Worm (Caenorhabditis elegans) whole organism, mixed stage, embryonic: ENCODE data around the gene Y73F8A.5.

Source experiments
- M03D4.4 ChIP-seq: sonication (generic microtip); optimal IDR thresholded peaks from 2 replicates; lab custom pipeline; 2017; ENCODE audit warnings: mild to moderate bottlenecking, missing genetic modification characterization, missing compliant biosample characterization
- bed-3 ChIP-seq: fragments of 200-800 bp; sonication (Bioruptor generic); optimal IDR thresholded peaks from 3 replicates; lab custom pipeline; 2018; ENCODE audit warnings: mild to moderate bottlenecking, missing genetic modification characterization, moderate library complexity, missing compliant biosample characterization
- blmp-1 ChIP-seq: fragments of 150-350 bp; optimal IDR thresholded peaks from 2 replicates; lab custom pipeline; 2014; ENCODE audit warnings: missing biosample characterization, missing genetic modification characterization
- ces-1 ChIP-seq: fragments of 150-350 bp; optimal IDR thresholded peaks from 2 replicates; lab custom pipeline; 2014; ENCODE audit warnings: missing biosample characterization, missing genetic modification reagents, missing genetic modification characterization
- cnd-1 ChIP-seq: fragments of 200-800 bp; sonication (Bioruptor generic); optimal IDR thresholded peaks from 2 replicates; lab custom pipeline; 2018; ENCODE audit warnings: mild to moderate bottlenecking, missing genetic modification characterization, missing compliant biosample characterization
- drap-1 ChIP-seq: fragments of 200-800 bp; sonication (Bioruptor generic); optimal IDR thresholded peaks from 3 replicates; lab custom pipeline; 2018; ENCODE audit warnings: mild to moderate bottlenecking, missing genetic modification characterization, missing compliant biosample characterization
- elt-1 ChIP-seq: sonication (generic microtip); optimal IDR thresholded peaks from 2 replicates; lab custom pipeline; 2017; ENCODE audit warnings: missing genetic modification characterization, mild to moderate bottlenecking, missing compliant biosample characterization, antibody characterized with exemption, moderate library complexity, borderline replicate concordance; ENCODE audit not compliant: insufficient read depth
- elt-3 ChIP-seq: fragments of 150-350 bp; optimal IDR thresholded peaks from 2 replicates; lab custom pipeline; 2014; ENCODE audit warnings: missing biosample characterization, missing genetic modification characterization
- flh-1 ChIP-seq: fragments of 200-800 bp; sonication (Bioruptor generic); optimal IDR thresholded peaks from 2 replicates; lab custom pipeline; 2018; ENCODE audit warnings: mild to moderate bottlenecking, missing genetic modification characterization, moderate library complexity, missing compliant biosample characterization
- ham-2 ChIP-seq: fragments of 200-800 bp; sonication (Bioruptor generic); optimal IDR thresholded peaks from 2 replicates; lab custom pipeline; 2018; ENCODE audit warnings: mild to moderate bottlenecking, missing genetic modification characterization, missing compliant biosample characterization
- hlh-1 ChIP-seq: fragments of 150-350 bp; optimal IDR thresholded peaks from 2 replicates; lab custom pipeline; 2014; ENCODE audit warnings: missing biosample characterization, missing genetic modification reagents, missing genetic modification characterization
- lin-13 ChIP-seq: fragments of 150-350 bp; optimal IDR thresholded peaks from 2 replicates; lab custom pipeline; 2014; ENCODE audit warnings: missing biosample characterization, missing genetic modification characterization
- lin-32 ChIP-seq: fragments of 200-800 bp; sonication (Bioruptor generic); optimal IDR thresholded peaks from 2 replicates; lab custom pipeline; 2018; ENCODE audit warnings: mild to moderate bottlenecking, missing genetic modification characterization, missing compliant biosample characterization
- lsy-2 ChIP-seq: fragments of 150-350 bp; optimal IDR thresholded peaks from 2 replicates; lab custom pipeline; 2014; ENCODE audit warnings: missing biosample characterization, missing genetic modification characterization
- mab-5 ChIP-seq: fragments of 150-350 bp; optimal IDR thresholded peaks from 2 replicates; lab custom pipeline; 2014; ENCODE audit warnings: missing biosample characterization, missing genetic modification characterization
- mep-1 ChIP-seq: fragments of 150-350 bp; optimal IDR thresholded peaks from 2 replicates; lab custom pipeline; 2017; ENCODE audit warnings: missing biosample characterization, missing genetic modification reagents, missing genetic modification characterization, inconsistent platforms
- mls-2 ChIP-seq: sonication (generic microtip); optimal IDR thresholded peaks from 2 replicates; lab custom pipeline; 2016; ENCODE audit warnings: mild to moderate bottlenecking, missing genetic modification characterization, moderate library complexity, missing compliant biosample characterization
- nhr-2 ChIP-seq: fragments of 150-350 bp; optimal IDR thresholded peaks from 2 replicates; lab custom pipeline; 2014; ENCODE audit warnings: missing biosample characterization, missing genetic modification characterization
- nhr-237 ChIP-seq: fragments of 150-350 bp; optimal IDR thresholded peaks from 2 replicates; lab custom pipeline; 2014; ENCODE audit warnings: missing biosample characterization, missing genetic modification characterization
- nhr-76 ChIP-seq: sonication (generic microtip); optimal IDR thresholded peaks from 2 replicates; lab custom pipeline; 2017; ENCODE audit warnings: missing biosample characterization, missing genetic modification characterization
- sem-2 ChIP-seq: fragments of 200-800 bp; sonication (Bioruptor generic); optimal IDR thresholded peaks from 2 replicates; lab custom pipeline; 2018; ENCODE audit warnings: mild to moderate bottlenecking, missing genetic modification characterization, missing compliant biosample characterization
- snpc-4 ChIP-seq: fragments of 150-350 bp; optimal IDR thresholded peaks from 2 replicates; lab custom pipeline; 2014; ENCODE audit warnings: missing biosample characterization, missing genetic modification characterization
- sptf-1 ChIP-seq: sonication (generic microtip); optimal IDR thresholded peaks from 2 replicates; lab custom pipeline; 2017; ENCODE audit warnings: mild to moderate bottlenecking, missing genetic modification characterization, moderate library complexity, missing compliant biosample characterization
- tbx-8 ChIP-seq: fragments of 200-800 bp; sonication (Bioruptor generic); optimal IDR thresholded peaks from 2 replicates; lab custom pipeline; 2018; ENCODE audit warnings: mild to moderate bottlenecking, missing genetic modification characterization, moderate library complexity, missing compliant biosample characterization
- unc-120 ChIP-seq: sonication (generic microtip); optimal IDR thresholded peaks from 2 replicates; lab custom pipeline; 2017; ENCODE audit warnings: missing genetic modification characterization, missing compliant biosample characterization; ENCODE audit not compliant: poor library complexity, severe bottlenecking
- unc-39 ChIP-seq: fragments of 150-350 bp; optimal IDR thresholded peaks from 2 replicates; lab custom pipeline; 2014; ENCODE audit warnings: missing biosample characterization, missing genetic modification characterization
- unc-62 ChIP-seq: fragments of 150-350 bp; optimal IDR thresholded peaks from 2 replicates; lab custom pipeline; 2014; ENCODE audit warnings: missing biosample characterization, missing genetic modification reagents, missing genetic modification characterization
- zip-8 ChIP-seq: fragments of 150-350 bp; optimal IDR thresholded peaks from 2 replicates; lab custom pipeline; 2014; ENCODE audit warnings: missing biosample characterization, missing genetic modification characterization
- ztf-11 ChIP-seq: fragments of 150-350 bp; optimal IDR thresholded peaks from 2 replicates; lab custom pipeline; 2014; ENCODE audit warnings: missing biosample characterization, missing genetic modification characterization

The Y73F8A.5 gene

DNA sequence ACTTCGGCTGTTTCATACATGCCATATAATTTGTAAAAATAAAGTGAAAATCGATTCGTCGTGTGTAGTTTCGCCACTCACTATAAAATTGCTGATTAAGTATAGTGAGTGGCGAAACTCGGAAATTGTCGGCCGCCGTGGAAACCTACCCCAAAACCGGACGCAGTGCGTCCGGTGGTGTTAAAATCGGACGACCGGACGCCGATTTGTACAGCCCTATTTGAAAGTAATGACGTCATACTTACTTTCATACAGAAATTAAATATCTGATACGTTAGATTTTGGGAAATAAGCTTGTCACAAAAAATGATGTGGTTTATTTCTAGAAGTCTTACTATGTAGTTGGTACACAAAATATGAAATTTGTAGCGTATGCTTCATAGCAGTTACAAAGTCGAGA lies 25.4 kb upstream of the Y73F8A.5 start:
- peak; percentile 29 for TF ChIP-seq zip-8 (tag; lab: Kevin White, UChicago)
- TF ChIP-seq ces-1 (GFP tag; lab: Kevin White, UChicago), result no peak
- TF ChIP-seq, all 35 proteins: peak for 1

ce11 chrIV:15234943-15235605 lies 24.6 kb upstream of the Y73F8A.5 start, which contains the start of gene pkd-2:
pkd-2 (minus strand) TSS chrIV:15234993.
- TF ChIP-seq ces-1 (GFP tag; lab: Kevin White, UChicago) (no peak), mab-5 (tag; lab: Kevin White, UChicago) (no peak), drap-1 (GFP tag; lab: Kevin White, UChicago) (no peak), nhr-237 (tag; lab: Kevin White, UChicago) (no peak), mep-1 (tag; lab: Kevin White, UChicago) (no peak), zip-8 (tag; lab: Kevin White, UChicago) (no peak), ham-2 (GFP tag; lab: Kevin White, UChicago) (no peak), lin-13 (tag; lab: Kevin White, UChicago) (no peak), elt-1 (tag; lab: Kevin White, UChicago) (no peak), tbx-8 (GFP tag; lab: Kevin White, UChicago) (no peak), elt-3 (tag; lab: Kevin White, UChicago) (no peak), bed-3 (GFP tag; lab: Kevin White, UChicago) (no peak), sem-2 (no peak), flh-1 (GFP tag; lab: Kevin White, UChicago) (no peak), M03D4.4 (tag; lab: Kevin White, UChicago) (no peak), sptf-1 (tag; lab: Kevin White, UChicago) (no peak), lin-32 (GFP tag; lab: Kevin White, UChicago) (no peak)

DNA sequence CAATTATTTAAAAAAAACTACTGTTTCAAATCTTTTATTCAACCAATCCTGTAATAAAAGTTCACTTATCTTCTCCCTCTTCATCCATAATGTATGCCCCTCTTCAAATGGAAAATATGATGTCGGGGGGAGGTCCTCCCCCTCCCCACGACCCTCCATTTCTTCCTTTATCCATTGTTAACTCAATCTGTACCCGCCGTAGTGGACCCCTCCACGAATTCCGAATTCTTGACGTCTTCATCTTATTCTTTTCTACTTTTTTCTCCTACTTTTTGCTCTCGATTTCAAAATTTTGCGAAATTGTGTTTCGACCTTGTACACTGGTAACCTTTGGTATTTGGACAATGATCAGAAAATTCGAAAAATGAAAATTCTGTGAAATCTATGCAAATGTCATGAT lies 23.8 kb upstream of the Y73F8A.5 start, which contains the start of gene lgc-52:
Gene lgc-52 (plus strand): TSS at position 268 of the 400 bp plus-strand sequence.
- TF ChIP-seq tbx-8 (GFP tag; lab: Kevin White, UChicago), result no peak
- TF ChIP-seq ces-1 (GFP tag; lab: Kevin White, UChicago), result peak; percentile 62
- no peak for TF ChIP-seq unc-39 (tag; lab: Kevin White, UChicago)
- no peak for TF ChIP-seq snpc-4

- TF ChIP-seq blmp-1 (tag; lab: Kevin White, UChicago), result no peak
- TF ChIP-seq nhr-76 (tag; lab: Kevin White, UChicago), result no peak
- TF ChIP-seq mab-5 (tag; lab: Kevin White, UChicago), result no peak
- TF ChIP-seq lin-32 (GFP tag; lab: Kevin White, UChicago), result no peak
- no peak for TF ChIP-seq sem-2
- TF ChIP-seq nhr-2 (tag; lab: Kevin White, UChicago), result no peak
- TF ChIP-seq unc-62 (GFP tag; lab: Kevin White, UChicago), result no peak
- TF ChIP-seq hlh-1 (tag; lab: Kevin White, UChicago), result no peak
- no peak for TF ChIP-seq mls-2 (tag; lab: Kevin White, UChicago)
- no peak for TF ChIP-seq elt-3 (tag; lab: Kevin White, UChicago)
- TF ChIP-seq, all 35 proteins: peak for 0
Observed at ce11 chrIV:15245655-15246054, 14.0 kb upstream of the Y73F8A.5 start, which contains the start of gene Y73F8A.36. Y73F8A.36 (plus strand) TSS chrIV:15245955.

- no peak for TF ChIP-seq ces-1 (GFP tag; lab: Kevin White, UChicago)
- TF ChIP-seq cnd-1 (tag; lab: Kevin White, UChicago), result no peak
- no peak for TF ChIP-seq M03D4.4 (tag; lab: Kevin White, UChicago)
- TF ChIP-seq unc-120, result no peak
- TF ChIP-seq mep-1 (tag; lab: Kevin White, UChicago), result no peak
- no peak for TF ChIP-seq lin-13 (tag; lab: Kevin White, UChicago)
- TF ChIP-seq nhr-2 (tag; lab: Kevin White, UChicago), result no peak
- no peak for TF ChIP-seq snpc-4
- TF ChIP-seq blmp-1 (tag; lab: Kevin White, UChicago), result no peak
- TF ChIP-seq, all 35 proteins: peak for 0
Observed at ce11 chrIV:15251075-15251474, 8.6 kb upstream of the Y73F8A.5 start.

DNA sequence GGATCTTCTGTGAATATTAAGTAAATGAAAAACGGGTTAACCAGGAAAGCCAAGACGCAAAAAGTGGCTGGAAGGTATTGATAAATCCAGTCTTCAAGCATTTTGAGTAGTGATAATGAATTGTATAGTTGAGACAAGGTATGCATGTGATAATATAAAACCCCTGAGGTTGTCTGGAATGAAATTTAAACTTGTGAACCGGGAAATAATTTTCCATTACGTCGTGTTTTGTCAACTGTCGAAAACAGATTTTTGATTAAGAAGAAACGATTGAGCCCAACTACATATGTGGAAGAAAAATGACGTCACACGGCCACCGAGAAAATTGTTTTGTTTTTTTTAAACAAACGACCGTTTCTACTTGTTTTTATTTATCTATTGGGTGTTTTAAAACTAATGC lies 7.5 kb upstream of the Y73F8A.5 start, which contains the start of gene srj-42:
Gene srj-42 (minus strand): TSS at position 101 of the 400 bp plus-strand sequence.
- no peak for TF ChIP-seq ham-2 (GFP tag; lab: Kevin White, UChicago)
- no peak for TF ChIP-seq tbx-8 (GFP tag; lab: Kevin White, UChicago)
- no peak for TF ChIP-seq lsy-2 (tag; lab: Kevin White, UChicago)
- TF ChIP-seq nhr-76 (tag; lab: Kevin White, UChicago), result no peak
- TF ChIP-seq zip-8 (tag; lab: Kevin White, UChicago), result no peak
- TF ChIP-seq hlh-1 (tag; lab: Kevin White, UChicago), result no peak
- no peak for TF ChIP-seq cnd-1 (tag; lab: Kevin White, UChicago)
- TF ChIP-seq nhr-237 (tag; lab: Kevin White, UChicago), result no peak
- TF ChIP-seq lin-13 (tag; lab: Kevin White, UChicago), result no peak
- no peak for TF ChIP-seq flh-1 (GFP tag; lab: Kevin White, UChicago)
- no peak for TF ChIP-seq sptf-1 (tag; lab: Kevin White, UChicago)
- TF ChIP-seq elt-3 (tag; lab: Kevin White, UChicago), result no peak
- TF ChIP-seq mls-2 (tag; lab: Kevin White, UChicago), result no peak
- TF ChIP-seq ztf-11 (tag; lab: Kevin White, UChicago), result no peak
